Fruit fly (Drosophila melanogaster) whole organism, embryonic: ENCODE measurements around the gene Wdfy2.

ENCODE experiments used
- ATbp ChIP-seq: fragments of 200-800 bp; sonication (Bioruptor generic); optimal IDR thresholded peaks from 2 replicates; lab custom pipeline; 2017; ENCODE audit warnings: missing biosample characterization, mild to moderate bottlenecking, missing genetic modification characterization, missing genetic modification reagents
- Aef1 ChIP-seq: fragments of 200-800 bp; sonication (Bioruptor generic); IDR thresholded peaks from 3 replicates; pipeline ENCODE4 v1.3.6; 2022; ENCODE audit warnings: missing biosample characterization, missing genetic modification characterization
- C15 ChIP-seq: fragments of 200-800 bp; sonication (Bioruptor generic); IDR thresholded peaks from 3 replicates; pipeline ENCODE4 v1.3.6; 2022; ENCODE audit warnings: missing biosample characterization, missing genetic modification characterization
- CG10209 ChIP-seq: fragments of 200-800 bp; sonication (Bioruptor generic); optimal IDR thresholded peaks from 3 replicates; lab custom pipeline; 2017; ENCODE audit warnings: missing biosample characterization, mild to moderate bottlenecking, missing genetic modification characterization, missing genetic modification reagents
- CG11247 ChIP-seq: fragments of 200-800 bp; sonication (Bioruptor generic); IDR thresholded peaks from 2 replicates; pipeline ENCODE4 v1.3.6; 2022; ENCODE audit warnings: missing biosample characterization, missing genetic modification characterization
- CG11398 ChIP-seq: fragments of 200-800 bp; sonication (Bioruptor generic); optimal IDR thresholded peaks from 2 replicates; lab custom pipeline; 2016; ENCODE audit warnings: missing biosample characterization, missing genetic modification characterization
- CG12236 ChIP-seq: fragments of 200-800 bp; sonication (Bioruptor generic); optimal IDR thresholded peaks from 2 replicates; lab custom pipeline; 2016; ENCODE audit warnings: missing biosample characterization, missing genetic modification characterization
- CG17385 ChIP-seq: fragments of 200-800 bp; sonication (Bioruptor generic); optimal IDR thresholded peaks from 3 replicates; lab custom pipeline; 2018; ENCODE audit warnings: missing biosample characterization, mild to moderate bottlenecking, missing genetic modification characterization
- CG18764 ChIP-seq: fragments of 200-800 bp; sonication (Bioruptor generic); optimal IDR thresholded peaks from 3 replicates; lab custom pipeline; 2016; ENCODE audit warnings: missing biosample characterization, missing genetic modification characterization
- CG34224 ChIP-seq: fragments of 200-800 bp; sonication (Bioruptor generic); IDR thresholded peaks from 3 replicates; pipeline ENCODE4 v1.3.6; 2022; ENCODE audit warnings: missing biosample characterization, missing genetic modification characterization; ENCODE audit not compliant: partially characterized antibody
- CG3726 ChIP-seq: fragments of 200-800 bp; sonication (Bioruptor generic); IDR thresholded peaks from 3 replicates; pipeline ENCODE4, ENCODE4 v1.3.6; 2022; ENCODE audit warnings: missing biosample characterization, missing genetic modification characterization
- CG7357 ChIP-seq: fragments of 200-800 bp; sonication (Bioruptor generic); IDR thresholded peaks from 3 replicates; pipeline ENCODE4 v1.3.6; 2022; ENCODE audit warnings: missing biosample characterization, missing genetic modification characterization
- CG7928 ChIP-seq: fragments of 200-800 bp; sonication (Bioruptor generic); optimal IDR thresholded peaks from 2 replicates; lab custom pipeline; 2017; ENCODE audit warnings: missing biosample characterization, mild to moderate bottlenecking, missing genetic modification characterization
- CTCF ChIP-seq: fragments of 200-800 bp; sonication (Bioruptor generic); optimal IDR thresholded peaks from 2 replicates; lab custom pipeline; 2017; ENCODE audit warnings: missing biosample characterization, mild to moderate bottlenecking, missing genetic modification characterization, moderate library complexity
- Dref ChIP-seq: fragments of 200-800 bp; sonication (Bioruptor generic); IDR thresholded peaks from 2 replicates; pipeline ENCODE4 v1.3.6; 2022; ENCODE audit warnings: missing biosample characterization, missing genetic modification characterization
- Gug ChIP-seq: fragments of 200-800 bp; sonication (Bioruptor generic); IDR thresholded peaks from 4 replicates; pipeline ENCODE4 v1.3.6; 2022; ENCODE audit warnings: missing biosample characterization, missing genetic modification characterization
- H15 ChIP-seq: fragments of 200-800 bp; sonication (Bioruptor generic); IDR thresholded peaks from 3 replicates; pipeline ENCODE4 v1.3.6; 2022; ENCODE audit warnings: missing biosample characterization, missing genetic modification characterization
- HLH3B ChIP-seq: fragments of 200-800 bp; sonication (Bioruptor generic); IDR thresholded peaks from 2 replicates; pipeline ENCODE4 v1.3.6; 2022; ENCODE audit warnings: missing biosample characterization, missing genetic modification characterization
- HLH54F ChIP-seq: fragments of 200-800 bp; sonication (Bioruptor generic); optimal IDR thresholded peaks from 3 replicates; lab custom pipeline; 2016; ENCODE audit warnings: missing biosample characterization, missing genetic modification characterization
- Hmr ChIP-seq: fragments of 200-800 bp; sonication (Bioruptor generic); optimal IDR thresholded peaks from 3 replicates; lab custom pipeline; 2017; ENCODE audit warnings: mild to moderate bottlenecking, missing biosample characterization, missing genetic modification reagents, missing genetic modification characterization
- Hmx ChIP-seq: fragments of 200-800 bp; sonication (Bioruptor generic); optimal IDR thresholded peaks from 2 replicates; lab custom pipeline; 2016; ENCODE audit warnings: missing biosample characterization, missing genetic modification characterization
- Hr39 ChIP-seq: fragments of >200 bp; optimal IDR thresholded peaks from 2 replicates; lab custom pipeline; 2017
- Lpt ChIP-seq: fragments of >200 bp; optimal IDR thresholded peaks from 2 replicates; lab custom pipeline; 2018; ENCODE audit warnings: missing biosample characterization, missing genetic modification characterization
- Mes4 ChIP-seq: fragments of 200-800 bp; sonication (Bioruptor generic); optimal IDR thresholded peaks from 2 replicates; lab custom pipeline; 2016; ENCODE audit warnings: missing biosample characterization, missing genetic modification characterization
- Sox102F ChIP-seq: fragments of 200-800 bp; sonication (Bioruptor generic); optimal IDR thresholded peaks from 2 replicates; lab custom pipeline; 2018; ENCODE audit warnings: missing biosample characterization, mild to moderate bottlenecking, missing genetic modification characterization, moderate library complexity
- aop ChIP-seq: fragments of 200-800 bp; sonication (Bioruptor generic); IDR thresholded peaks from 2 replicates; pipeline ENCODE4 v1.3.6; 2022; ENCODE audit warnings: missing biosample characterization, missing genetic modification characterization
- cad ChIP-seq: fragments of >200 bp; optimal IDR thresholded peaks from 2 replicates; lab custom pipeline; 2017; ENCODE audit warnings: missing biosample characterization, missing genetic modification characterization
- ci ChIP-seq: fragments of 200-800 bp; sonication (Bioruptor generic); IDR thresholded peaks from 3 replicates; pipeline ENCODE4 v1.3.6; 2022; ENCODE audit warnings: missing biosample characterization, missing genetic modification characterization
- dimm ChIP-seq: fragments of 200-800 bp; sonication (Bioruptor generic); IDR thresholded peaks from 2 replicates; pipeline ENCODE4 v1.3.6; 2022; ENCODE audit warnings: missing biosample characterization, missing genetic modification characterization
- dm ChIP-seq: fragments of 200-800 bp; sonication (Bioruptor generic); optimal IDR thresholded peaks from 3 replicates; lab custom pipeline; 2016; ENCODE audit warnings: missing biosample characterization, missing genetic modification characterization
- emc ChIP-seq: fragments of 200-800 bp; sonication (Bioruptor generic); optimal IDR thresholded peaks from 2 replicates; lab custom pipeline; 2016; ENCODE audit warnings: missing biosample characterization, missing genetic modification characterization
- exex ChIP-seq: fragments of 200-800 bp; sonication (Bioruptor generic); optimal IDR thresholded peaks from 4 replicates; lab custom pipeline; 2018; ENCODE audit warnings: missing biosample characterization, mild to moderate bottlenecking, missing genetic modification characterization, moderate library complexity
- grau ChIP-seq: fragments of 200-800 bp; optimal IDR thresholded peaks from 3 replicates; lab custom pipeline; 2019; ENCODE audit warnings: missing biosample characterization, mild to moderate bottlenecking, missing genetic modification characterization, moderate library complexity
- gsb ChIP-seq: fragments of 200-800 bp; sonication (Bioruptor generic); IDR thresholded peaks from 2 replicates; pipeline ENCODE4 v1.3.6; 2022; ENCODE audit warnings: missing biosample characterization, missing genetic modification characterization
- hbn ChIP-seq: fragments of 200-800 bp; sonication (Bioruptor generic); IDR thresholded peaks from 2 replicates; pipeline ENCODE4 v1.3.6; 2022; ENCODE audit warnings: missing biosample characterization, missing genetic modification characterization; ENCODE audit not compliant: partially characterized antibody
- her ChIP-seq: fragments of 200-800 bp; sonication (Bioruptor generic); optimal IDR thresholded peaks from 2 replicates; lab custom pipeline; 2016; ENCODE audit warnings: missing biosample characterization, missing genetic modification characterization
- kay ChIP-seq: fragments of 200-800 bp; sonication (Bioruptor generic); optimal IDR thresholded peaks from 2 replicates; lab custom pipeline; 2016; ENCODE audit warnings: missing biosample characterization, missing genetic modification characterization
- nerfin-2 ChIP-seq: fragments of 200-800 bp; sonication (Bioruptor generic); IDR thresholded peaks from 2 replicates; pipeline ENCODE4 v1.3.6; 2022; ENCODE audit warnings: missing biosample characterization, missing genetic modification characterization; ENCODE audit not compliant: partially characterized antibody
- nom ChIP-seq: fragments of 200-800 bp; sonication (Bioruptor generic); optimal IDR thresholded peaks from 2 replicates; lab custom pipeline; 2017; ENCODE audit warnings: missing biosample characterization, missing genetic modification characterization, mild to moderate bottlenecking, moderate library complexity, missing genetic modification reagents
- otp ChIP-seq: fragments of 200-800 bp; sonication (Bioruptor generic); IDR thresholded peaks from 3 replicates; pipeline ENCODE4, ENCODE4 v1.3.6; 2022; ENCODE audit warnings: missing biosample characterization, missing genetic modification characterization
- pnt ChIP-seq: fragments of 200-800 bp; sonication (Bioruptor generic); optimal IDR thresholded peaks from 3 replicates; lab custom pipeline; 2016; ENCODE audit warnings: missing biosample characterization, missing genetic modification characterization
- pros ChIP-seq: fragments of 200-800 bp; sonication (Bioruptor generic); optimal IDR thresholded peaks from 3 replicates; lab custom pipeline; 2019; ENCODE audit warnings: missing biosample characterization, mild to moderate bottlenecking, missing genetic modification characterization, moderate library complexity
- pzg ChIP-seq: fragments of 200-800 bp; sonication (Bioruptor generic); optimal IDR thresholded peaks from 3 replicates; lab custom pipeline; 2018; ENCODE audit warnings: missing biosample characterization, mild to moderate bottlenecking, missing genetic modification characterization, moderate library complexity
- ranshi ChIP-seq: fragments of 200-800 bp; sonication (Bioruptor generic); IDR thresholded peaks from 2 replicates; pipeline ENCODE4 v1.3.6; 2022; ENCODE audit warnings: missing biosample characterization, missing genetic modification characterization
- sima ChIP-seq: fragments of 200-800 bp; sonication (Bioruptor generic); optimal IDR thresholded peaks from 2 replicates; lab custom pipeline; 2016; ENCODE audit warnings: missing biosample characterization, missing genetic modification characterization
- sr ChIP-seq: fragments of 200-800 bp; sonication (Bioruptor generic); IDR thresholded peaks from 3 replicates; pipeline ENCODE4 v1.3.6; 2022; ENCODE audit warnings: missing biosample characterization, missing genetic modification characterization
- tio ChIP-seq: fragments of 200-800 bp; sonication (Bioruptor generic); optimal IDR thresholded peaks from 2 replicates; lab custom pipeline; 2017; ENCODE audit warnings: missing biosample characterization, missing genetic modification characterization, inconsistent platforms
- tna ChIP-seq: fragments of 200-800 bp; sonication (Bioruptor generic); IDR thresholded peaks from 2 replicates; pipeline ENCODE4 v1.3.6; 2022; ENCODE audit warnings: missing biosample characterization, missing genetic modification characterization; ENCODE audit not compliant: partially characterized antibody
- trh ChIP-seq: fragments of 200-800 bp; sonication (Bioruptor generic); optimal IDR thresholded peaks from 2 replicates; lab custom pipeline; 2016; ENCODE audit warnings: missing biosample characterization, missing genetic modification characterization
- vvl ChIP-seq: fragments of 200-800 bp; sonication (Bioruptor generic); IDR thresholded peaks from 2 replicates; pipeline ENCODE4 v1.3.6; 2022; ENCODE audit warnings: missing biosample characterization, missing genetic modification characterization

Gene Wdfy2

dm6 chr2L:10387869-10388726 is 35.0 kb upstream of the Wdfy2 start, which contains the start of gene da (continued):
- TF ChIP-seq ranshi (GFP tag; lab: Robert Waterston, UW) (0 out of 2 replicates have a peak, but pooled peaks have one; percentile 17), grau (tag; lab: Kevin White, UChicago) (peak; percentile 69), kay (GFP tag; lab: Kevin White, UChicago) (peak; percentile 95), CG11247 (GFP tag; lab: Robert Waterston, UW) (peak; percentile 54; the same call in 1 of the 2 replicates), tna (GFP tag; lab: Robert Waterston, UW) (peak; percentile 13; the same call in 1 of the 2 replicates), Hmr (GFP tag; lab: Kevin White, UChicago) (peak; percentile 63), H15 (0 out of 3 replicates have a peak, but pooled peaks have one; percentile 13), pnt (GFP tag; lab: Kevin White, UChicago) (peak; percentile 26), ci (peak; percentile 81; the same call in 2 of the 3 replicates), aop (no peak), dm (GFP tag; lab: Kevin White, UChicago) (peak; percentile 76), tio (GFP tag; lab: Kevin White, UChicago) (no peak), CG34224 (GFP tag; lab: Robert Waterston, UW) (peak; percentile 68), Hr39 (lab: Kevin White, UChicago) (no peak), C15 (GFP tag; lab: Robert Waterston, UW) (no peak), CG18764 (GFP tag; lab: Kevin White, UChicago) (peak; percentile 33), sima (GFP tag; lab: Kevin White, UChicago) (no peak), Hmx (GFP tag; lab: Kevin White, UChicago) (peak; percentile 49), Lpt (GFP tag; lab: Kevin White, UChicago) (no peak), CG17385 (GFP tag; lab: Kevin White, UChicago) (peak; percentile 26), sr (no peak), pros (GFP tag; lab: Kevin White, UChicago) (no peak), CG3726 (GFP tag; lab: Robert Waterston, UW) (no peak), otp (GFP tag; lab: Robert Waterston, UW) (no peak; the same call in 2 of the 3 replicates), gsb (no peak), dimm (GFP tag; lab: Robert Waterston, UW) (no peak), CG11398 (GFP tag; lab: Kevin White, UChicago) (no peak), cad (GFP tag; lab: Kevin White, UChicago) (no peak), CG10209 (GFP tag; lab: Kevin White, UChicago) (peak; percentile 52), CG12236 (GFP tag; lab: Kevin White, UChicago) (peak; percentile 48), CTCF (GFP tag; lab: Kevin White, UChicago) (no peak), her (peak; percentile 46), HLH54F (peak; percentile 65), Gug (peak; percentile 62; the same call in 3 of the 4 replicates), CG7357 (peak; percentile 97), HLH3B (peak; percentile 52), nom (peak; percentile 15), Dref (GFP tag; lab: Robert Waterston, UW) (peak; percentile 92), CG7928 (GFP tag; lab: Kevin White, UChicago) (no peak), exex (no peak), pzg (GFP tag; lab: Kevin White, UChicago) (peak; percentile 86), ATbp (no peak), Mes4 (peak; percentile 30), Sox102F (no peak), hbn (peak; percentile 41), emc (GFP tag; lab: Kevin White, UChicago) (peak; percentile 20), trh (no peak), nerfin-2 (GFP tag; lab: Robert Waterston, UW) (peak; percentile 65), vvl (GFP tag; lab: Robert Waterston, UW) (peak; percentile 75), Aef1 (GFP tag; lab: Robert Waterston, UW) (peak; percentile 52; the same call in 2 of the 3 replicates)
